Fruit fly (Drosophila melanogaster): ENCODE measurements around the gene Rox8.

Rox8 gene

dm6 chr3R:24093430-24093829, 45.4 kb upstream of the Rox8 start (continued):
- no peak for TF ChIP-seq zen2 (GFP tag; IDR thresholded peaks at IDR 0.05; ENCODE audit: partially characterized antibody)
- TF ChIP-seq pan (optimal IDR thresholded peaks at IDR 0.05), result no peak
- no peak for TF ChIP-seq pan (GFP tag; optimal IDR thresholded peaks at IDR 0.05 in 1 of 2, IDR thresholded peaks at IDR 0.05 in 1 of 2)

- TF ChIP-seq CG7556 (GFP tag; optimal IDR thresholded peaks at IDR 0.05) (no peak), CG2889 (GFP tag; IDR thresholded peaks at IDR 0.05) (no peak), Adf1 (GFP tag; IDR thresholded peaks at IDR 0.05) (peak; percentile 93), Asciz (GFP tag; optimal IDR thresholded peaks at IDR 0.05) (no peak), Blimp-1 (GFP tag; optimal IDR thresholded peaks at IDR 0.05) (no peak), CG14667 (GFP tag; IDR thresholded peaks at IDR 0.05) (no peak), psq (GFP tag; optimal IDR thresholded peaks at IDR 0.05) (peak; percentile 44), sob (GFP tag; IDR thresholded peaks at IDR 0.05) (no peak), CG13287 (GFP tag; IDR thresholded peaks at IDR 0.05; ENCODE audit: partially characterized antibody) (no peak), ewg (GFP tag; optimal IDR thresholded peaks at IDR 0.05) (peak; percentile 56), MBD-R2 (GFP tag; IDR thresholded peaks at IDR 0.05) (no peak), Dp (GFP tag; optimal IDR thresholded peaks at IDR 0.05) (no peak), Aef1 (GFP tag; IDR thresholded peaks at IDR 0.05) (no peak), Scr (GFP tag; IDR thresholded peaks at IDR 0.05; ENCODE audit: partially characterized antibody) (0 out of 2 replicates have a peak, but pooled peaks have one; percentile 7), CG43689 (GFP tag; IDR thresholded peaks at IDR 0.05) (no peak), Hr51 (GFP tag; optimal IDR thresholded peaks at IDR 0.05) (peak in 1 of 2 experiments; percentile 54), Drgx (GFP tag; IDR thresholded peaks at IDR 0.05) (no peak), chinmo (GFP tag; IDR thresholded peaks at IDR 0.05; ENCODE audit: partially characterized antibody) (0 out of 4 replicates have a peak, but pooled peaks have one; percentile 62), CG13624 (GFP tag; optimal IDR thresholded peaks at IDR 0.05) (no peak), CG13123 (GFP tag; optimal IDR thresholded peaks at IDR 0.05) (no peak), Dip2 (GFP tag; IDR thresholded peaks at IDR 0.05) (no peak), slou (GFP tag; optimal IDR thresholded peaks at IDR 0.05) (no peak), CG3281 (GFP tag; optimal IDR thresholded peaks at IDR 0.05) (no peak), sima (GFP tag; optimal IDR thresholded peaks at IDR 0.05) (no peak), CG10462 (GFP tag; optimal IDR thresholded peaks at IDR 0.05) (no peak), CG12744 (GFP tag; optimal IDR thresholded peaks at IDR 0.05) (no peak), CG2129 (GFP tag; IDR thresholded peaks at IDR 0.05; ENCODE audit: partially characterized antibody) (no peak), ci (GFP tag; IDR thresholded peaks at IDR 0.05) (no peak), CG15514 (GFP tag; optimal IDR thresholded peaks at IDR 0.05) (no peak), cg (GFP tag; optimal IDR thresholded peaks at IDR 0.05) (peak; percentile 41), CG2712 (tag; optimal IDR thresholded peaks at IDR 0.05) (no peak), abd-A (tag; optimal IDR thresholded peaks at IDR 0.05) (peak; percentile 41), Doc3 (GFP tag; IDR thresholded peaks at IDR 0.05; ENCODE audit: partially characterized antibody) (no peak), CG11696 (GFP tag; IDR thresholded peaks at IDR 0.05) (no peak), Dfd (GFP tag; optimal IDR thresholded peaks at IDR 0.05) (no peak), CG18619 (GFP tag; optimal IDR thresholded peaks at IDR 0.05) (no peak), Nf-YC (tag; optimal IDR thresholded peaks at IDR 0.05) (peak; percentile 13), CG15011 (GFP tag; optimal IDR thresholded peaks at IDR 0.05) (no peak), sc (optimal IDR thresholded peaks at IDR 0.05) (no peak), sc (GFP tag; optimal IDR thresholded peaks at IDR 0.05) (no peak), repo (GFP tag; optimal IDR thresholded peaks at IDR 0.05) (no peak), CG5180 (GFP tag; optimal IDR thresholded peaks at IDR 0.05) (no peak), Med (GFP tag) (peak; percentile 47), usp (GFP tag; optimal IDR thresholded peaks at IDR 0.05) (no peak), ro (GFP tag; IDR thresholded peaks at IDR 0.05) (no peak), CG7271 (tag; optimal IDR thresholded peaks at IDR 0.05) (no peak)
Observed at dm6 chr3R:24092590-24093151, 44.6 kb upstream of the Rox8 start.

Measured in whole organism, embryonic.